Fruit fly (Drosophila melanogaster) whole organism, embryonic: ENCODE measurements around the gene CG43707.

ENCODE experiments used
- CG10959 ChIP-seq: fragments of 200-800 bp; sonication (Bioruptor generic); IDR thresholded peaks from 2 replicates; pipeline ENCODE4 v1.3.6; 2022; ENCODE audit warnings: missing biosample characterization, missing genetic modification characterization
- CG11504 ChIP-seq: fragments of 200-800 bp; sonication (Bioruptor generic); optimal IDR thresholded peaks from 3 replicates; lab custom pipeline; 2019; ENCODE audit warnings: missing biosample characterization, mild to moderate bottlenecking, missing genetic modification characterization, moderate library complexity
- dm ChIP-seq: fragments of 200-800 bp; sonication (Bioruptor generic); optimal IDR thresholded peaks from 3 replicates; lab custom pipeline; 2016; ENCODE audit warnings: missing biosample characterization, missing genetic modification characterization
- fd96Cb ChIP-seq: fragments of 200-800 bp; sonication (Bioruptor generic); optimal IDR thresholded peaks from 2 replicates; lab custom pipeline; 2018; ENCODE audit warnings: missing biosample characterization, mild to moderate bottlenecking, missing genetic modification characterization, moderate library complexity
- pan ChIP-seq, 4 experiments: fragments of >200 bp in 3 of 4; fragments of 200-800 bp in 1 of 4; sonication (Bioruptor generic) in 1 of 4; optimal IDR thresholded peaks in 3 of 4; IDR thresholded peaks in 1 of 4; 2 replicates each; pipeline versions ENCODE4 v1.3.6 to Lab custom; 2017 to 2022; ENCODE audit warnings: missing biosample characterization in 2 of 4, missing genetic modification characterization in 2 of 4, mixed read lengths in 1 of 4

- TF ChIP-seq dm = no peak
- TF ChIP-seq fd96Cb = no peak
- no peak for TF ChIP-seq CG10959 (GFP tag; lab: Robert Waterston, UW)
- TF ChIP-seq pan (optimal IDR thresholded peaks at IDR 0.05; lab: Kevin White, UChicago) = no peak
- TF ChIP-seq pan (GFP tag; optimal IDR thresholded peaks at IDR 0.05 in 1 of 2, IDR thresholded peaks at IDR 0.05 in 1 of 2) = no peak
- TF ChIP-seq CG11504 (tag; lab: Kevin White, UChicago) = no peak
Measured at dm6 chr2L:3717673-3718235, 39.3 kb upstream of the CG43707 start, which contains the start of the genes lectin-24A and Shaw.
